Fruit fly (Drosophila melanogaster): ENCODE results near the gene Rph.

DNA sequence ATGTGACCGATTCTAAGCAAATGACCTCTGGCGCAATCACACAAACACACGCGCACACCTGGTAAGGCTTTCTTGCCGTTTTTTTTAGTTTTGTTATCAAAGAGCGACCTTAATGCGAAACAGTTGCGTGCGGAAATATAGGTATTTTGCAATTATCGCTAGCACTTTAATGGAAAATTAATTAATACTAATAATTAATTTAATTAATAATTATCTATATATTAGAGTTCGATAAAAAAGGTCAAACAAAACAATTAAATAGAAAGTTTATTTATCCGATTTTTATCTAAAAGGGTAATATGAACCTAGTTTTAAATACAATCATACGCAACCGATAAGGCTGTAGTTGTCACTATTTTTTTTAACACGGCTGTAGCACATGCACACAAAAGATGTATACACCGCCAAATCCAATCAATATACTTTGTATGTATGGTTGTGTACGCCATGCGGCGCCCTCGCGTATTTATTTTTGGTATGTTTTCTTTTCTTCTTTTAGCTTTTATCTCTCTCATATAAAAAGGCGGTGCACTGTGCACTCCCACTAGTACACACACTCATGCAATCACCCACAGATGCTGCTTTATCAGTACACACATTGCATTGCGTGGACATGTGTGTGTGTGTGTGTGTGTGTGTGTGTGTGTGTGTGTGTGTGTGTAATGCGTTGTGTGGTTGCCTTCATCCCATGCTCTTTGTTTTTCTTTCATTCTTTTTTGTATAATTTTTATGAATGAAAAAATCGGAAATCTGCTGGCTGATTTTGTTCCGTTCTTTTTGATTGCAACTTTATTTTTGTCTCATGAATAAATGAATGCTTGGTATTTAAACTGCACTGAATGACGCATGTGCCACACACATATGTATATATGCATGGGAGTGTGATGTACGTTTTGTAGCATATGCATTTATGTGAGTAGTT lies 45.3 kb upstream of the Rph start:
- TF ChIP-seq CG12768 (GFP tag; optimal IDR thresholded peaks at IDR 0.05) (peak; percentile 5), tj (GFP tag; optimal IDR thresholded peaks at IDR 0.05) (no peak), ovo (GFP tag; optimal IDR thresholded peaks at IDR 0.05) (no peak), CG5204 (GFP tag; optimal IDR thresholded peaks at IDR 0.05) (no peak), CG14711 (tag; optimal IDR thresholded peaks at IDR 0.05) (peak; percentile 75), Mnt (GFP tag; optimal IDR thresholded peaks at IDR 0.05) (no peak), CG33017 (tag; optimal IDR thresholded peaks at IDR 0.05) (peak; percentile 67), kay (GFP tag; ENCODE audit: borderline replicate concordance) (peak; percentile 89), Clk (GFP tag; optimal IDR thresholded peaks at IDR 0.05) (no peak), cic (GFP tag; optimal IDR thresholded peaks at IDR 0.05) (no peak), CG7101 (tag; optimal IDR thresholded peaks at IDR 0.05) (peak; percentile 77), Hr96 (GFP tag; optimal IDR thresholded peaks at IDR 0.05) (no peak), cnc (optimal IDR thresholded peaks at IDR 0.05) (no peak), Crg-1 (GFP tag; optimal IDR thresholded peaks at IDR 0.05) (no peak)

Data from whole organism, adult.